Fruit fly (Drosophila melanogaster): ENCODE measurements around the gene ntc.

dm6 chr3L:3811089-3811488 is 4.8 kb upstream of the ntc start, which contains the start of the genes CG32263 and PIG-B:
- TF ChIP-seq Atf6 (GFP tag; IDR thresholded peaks at IDR 0.05): no peak
- TF ChIP-seq cas (GFP tag; IDR thresholded peaks at IDR 0.05): no peak
- no peak for TF ChIP-seq chm (GFP tag; IDR thresholded peaks at IDR 0.05)
- TF ChIP-seq Dip3 (GFP tag; optimal IDR thresholded peaks at IDR 0.05): no peak
- no peak for TF ChIP-seq kay (GFP tag; optimal IDR thresholded peaks at IDR 0.05)
- no peak for TF ChIP-seq gce (GFP tag; IDR thresholded peaks at IDR 0.05)
- TF ChIP-seq grau (tag; optimal IDR thresholded peaks at IDR 0.05): peak; percentile 24
- TF ChIP-seq org-1 (GFP tag; optimal IDR thresholded peaks at IDR 0.05): no peak
- TF ChIP-seq CG17829 (tag; optimal IDR thresholded peaks at IDR 0.05): no peak
- TF ChIP-seq CG15514 (GFP tag; optimal IDR thresholded peaks at IDR 0.05): peak; percentile 42
- TF ChIP-seq TFAM (GFP tag; optimal IDR thresholded peaks at IDR 0.05): no peak
